Worm (Caenorhabditis elegans): ENCODE measurements around the gene Y47D3A.13.

Y47D3A.13 gene

ce11 chrIII:11237741-11238140, 13.8 kb upstream of the Y47D3A.13 start:
- no peak for TF ChIP-seq unc-62 (GFP tag; optimal IDR thresholded peaks at IDR 0.05)

ce11 chrIII:11236788-11237187, 12.9 kb upstream of the Y47D3A.13 start, which contains the start of the genes Y47D3A.14 and aakb-2:
Gene Y47D3A.14 (minus strand): TSS chrIII:11236868.
Gene aakb-2 (plus strand): TSS chrIII:11237143.
- no peak for TF ChIP-seq unc-62 (GFP tag; optimal IDR thresholded peaks at IDR 0.05)

ce11 chrIII:11234742-11235141, 10.8 kb upstream of the Y47D3A.13 start, which contains the start of gene Y47D3A.34:
Gene Y47D3A.34 (minus strand): TSS chrIII:11234861.
- no peak for TF ChIP-seq unc-62 (GFP tag; optimal IDR thresholded peaks at IDR 0.05)

ce11 chrIII:11231969-11232368, 8.1 kb upstream of the Y47D3A.13 start, which contains the start of gene elo-8:
Gene elo-8 (minus strand): TSS chrIII:11232069.
- TF ChIP-seq unc-62 (GFP tag; optimal IDR thresholded peaks at IDR 0.05) = no peak

- TF ChIP-seq unc-62 (GFP tag; optimal IDR thresholded peaks at IDR 0.05) = no peak
These were observed 7.5 kb upstream of the Y47D3A.13 start for ce11 chrIII:11231408-11231807.

ce11 chrIII:11230581-11230980, 6.7 kb upstream of the Y47D3A.13 start:
- TF ChIP-seq unc-62 (GFP tag; optimal IDR thresholded peaks at IDR 0.05) = no peak

- TF ChIP-seq unc-62 (GFP tag; optimal IDR thresholded peaks at IDR 0.05) = no peak
These were observed 3.1 kb upstream of the Y47D3A.13 start, which contains the start of gene tbx-37 for ce11 chrIII:11227025-11227424. Gene tbx-37 (minus strand): TSS chrIII:11227125.

ce11 chrIII:11221583-11222191, 2.2 kb downstream of the Y47D3A.13 start:
- TF ChIP-seq unc-62 (GFP tag; optimal IDR thresholded peaks at IDR 0.05) = no peak

- no peak for TF ChIP-seq unc-62 (GFP tag; optimal IDR thresholded peaks at IDR 0.05)
These were observed 5.6 kb downstream of the Y47D3A.13 start, which contains the start of the genes tbx-34 and wht-8 for ce11 chrIII:11218150-11218841. Gene tbx-34 (minus strand): TSS chrIII:11218250. Gene wht-8 (plus strand): TSS chrIII:11218791.

- no peak for TF ChIP-seq unc-62 (GFP tag; optimal IDR thresholded peaks at IDR 0.05)
These were observed 15.5 kb downstream of the Y47D3A.13 start for ce11 chrIII:11208371-11208770.

ce11 chrIII:11207825-11208224, 16.1 kb downstream of the Y47D3A.13 start:
- no peak for TF ChIP-seq unc-62 (GFP tag; optimal IDR thresholded peaks at IDR 0.05)

- no peak for TF ChIP-seq unc-62 (GFP tag; optimal IDR thresholded peaks at IDR 0.05)
These were observed 17.0 kb downstream of the Y47D3A.13 start for ce11 chrIII:11206875-11207274.

ce11 chrIII:11202992-11203391, 20.9 kb downstream of the Y47D3A.13 start:
- TF ChIP-seq unc-62 (GFP tag; optimal IDR thresholded peaks at IDR 0.05) = no peak

- no peak for TF ChIP-seq unc-62 (GFP tag; optimal IDR thresholded peaks at IDR 0.05)
These were observed 22.9 kb downstream of the Y47D3A.13 start for ce11 chrIII:11200879-11201518.

- TF ChIP-seq unc-62 (GFP tag; optimal IDR thresholded peaks at IDR 0.05) = no peak
These were observed 26.6 kb downstream of the Y47D3A.13 start for ce11 chrIII:11197327-11197726.

ce11 chrIII:11195553-11195952, 28.4 kb downstream of the Y47D3A.13 start:
- TF ChIP-seq unc-62 (GFP tag; optimal IDR thresholded peaks at IDR 0.05) = no peak
